Worm (Caenorhabditis elegans) whole organism, L1 larva: ENCODE data around the gene F46B6.5.

Experiments used
- F16B12.6 ChIP-seq: fragments of 150-350 bp; optimal IDR thresholded peaks from 2 replicates; lab custom pipeline; 2014; ENCODE audit warnings: missing biosample characterization, missing genetic modification characterization
- aly-2 ChIP-seq: fragments of 150-350 bp; optimal IDR thresholded peaks from 2 replicates; lab custom pipeline; 2014; ENCODE audit warnings: missing biosample characterization, missing genetic modification characterization
- ceh-8 ChIP-seq: fragments of 200-800 bp; sonication (Bioruptor generic); optimal IDR thresholded peaks from 2 replicates; lab custom pipeline; 2018; ENCODE audit warnings: mild to moderate bottlenecking, missing genetic modification characterization, moderate library complexity, missing compliant biosample characterization
- ceh-88 ChIP-seq: fragments of 200-800 bp; sonication (Bioruptor generic); IDR thresholded peaks from 2 replicates; pipeline ENCODE4 v1.3.6; 2022; ENCODE audit warnings: missing genetic modification characterization, missing compliant biosample characterization
- ces-1 ChIP-seq: fragments of 150-350 bp; optimal IDR thresholded peaks from 2 replicates; lab custom pipeline; 2014; ENCODE audit warnings: missing biosample characterization, missing genetic modification reagents, missing genetic modification characterization
- dsc-1 ChIP-seq: sonication (generic microtip); optimal IDR thresholded peaks from 2 replicates; lab custom pipeline; 2016; ENCODE audit warnings: mild to moderate bottlenecking, missing genetic modification characterization, missing compliant biosample characterization
- egl-13 ChIP-seq: sonication (generic microtip); optimal IDR thresholded peaks from 2 replicates; lab custom pipeline; 2016; ENCODE audit warnings: missing genotype, missing genetic modification reagents, missing genetic modification characterization, missing compliant biosample characterization
- fos-1 ChIP-seq: fragments of 150-350 bp; optimal IDR thresholded peaks from 2 replicates; lab custom pipeline; 2014; ENCODE audit warnings: missing biosample characterization, missing genetic modification characterization
- pag-3 ChIP-seq: sonication (generic microtip); optimal IDR thresholded peaks from 2 replicates; lab custom pipeline; 2017; ENCODE audit warnings: missing genetic modification characterization, mild to moderate bottlenecking, missing compliant biosample characterization, antibody characterized with exemption, borderline replicate concordance; ENCODE audit not compliant: insufficient read depth
- skn-1 ChIP-seq: fragments of 150-350 bp; optimal IDR thresholded peaks from 2 replicates; lab custom pipeline; 2014; ENCODE audit warnings: missing biosample characterization, missing genetic modification characterization
- tbx-2 ChIP-seq: sonication (generic microtip); optimal IDR thresholded peaks from 2 replicates; lab custom pipeline; 2016; ENCODE audit warnings: missing genetic modification characterization, missing compliant biosample characterization
- unc-62 ChIP-seq: fragments of 150-350 bp; optimal IDR thresholded peaks from 2 replicates; lab custom pipeline; 2014; ENCODE audit warnings: missing biosample characterization, missing genetic modification reagents, missing genetic modification characterization

DNA sequence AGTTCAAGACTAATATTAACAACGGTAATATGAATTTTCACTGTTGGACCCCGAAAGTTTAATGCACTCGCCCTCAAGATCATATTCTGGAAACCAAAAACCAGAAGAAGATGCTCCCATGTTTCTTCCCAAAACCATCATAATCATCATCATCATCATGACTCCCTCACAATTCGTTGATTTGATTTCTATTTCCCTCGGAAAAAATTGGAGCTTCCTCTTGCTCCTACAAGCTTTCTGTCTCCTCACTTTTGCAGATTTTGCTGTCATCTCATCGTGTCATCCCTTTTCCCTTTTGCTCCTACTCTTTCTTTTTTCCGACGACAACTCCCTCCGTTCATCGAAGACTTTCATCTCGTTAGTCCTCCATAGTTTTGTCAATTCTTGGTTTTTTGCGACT lies 10.9 kb downstream of the F46B6.5 start, which contains the start of gene F46B6.2:
- TF ChIP-seq F16B12.6 (tag; lab: Kevin White, UChicago) (no peak), dsc-1 (tag; lab: Kevin White, UChicago) (no peak), aly-2 (no peak), ces-1 (GFP tag; lab: Kevin White, UChicago) (peak; percentile 99), egl-13 (tag; lab: Kevin White, UChicago) (no peak), unc-62 (no peak), skn-1 (tag; lab: Kevin White, UChicago) (no peak), tbx-2 (tag; lab: Kevin White, UChicago) (no peak), pag-3 (tag; lab: Kevin White, UChicago) (no peak), ceh-88 (GFP tag; lab: Robert Waterston, UW) (no peak), fos-1 (tag; lab: Kevin White, UChicago) (no peak), ceh-8 (GFP tag; lab: Kevin White, UChicago) (no peak)
